Fruit fly (Drosophila melanogaster): ENCODE results near the gene CG46339.
A peak's percentile ranks its signal among the peaks of the same experiment; 100 is the strongest.

CG46339 gene

dm6 chr3R:26988412-26988981 is 72.9 kb downstream of the CG46339 start, which contains the start of gene CG31075 (continued):
- TF ChIP-seq slou (GFP tag; optimal IDR thresholded peaks at IDR 0.05) (peak; percentile 16), Sox100B (GFP tag; optimal IDR thresholded peaks at IDR 0.05) (no peak), Hr78 (GFP tag; optimal IDR thresholded peaks at IDR 0.05) (no peak), ap (GFP tag; IDR thresholded peaks at IDR 0.05) (peak; percentile 33), Hand (GFP tag; optimal IDR thresholded peaks at IDR 0.05) (no peak), NC2β (GFP tag; optimal IDR thresholded peaks at IDR 0.05) (no peak), BtbVII (GFP tag; optimal IDR thresholded peaks at IDR 0.05) (peak; percentile 36), HmgZ (tag; optimal IDR thresholded peaks at IDR 0.05) (peak; percentile 22), CG10565 (GFP tag; optimal IDR thresholded peaks at IDR 0.05) (no peak), amos (GFP tag; IDR thresholded peaks at IDR 0.05; ENCODE audit: partially characterized antibody) (no peak), Lim3 (GFP tag; IDR thresholded peaks at IDR 0.05) (no peak), CG34376 (GFP tag; optimal IDR thresholded peaks at IDR 0.05) (no peak), phol (tag; optimal IDR thresholded peaks at IDR 0.05) (peak; percentile 51), psq (GFP tag; optimal IDR thresholded peaks at IDR 0.05) (no peak), CG2199 (GFP tag; IDR thresholded peaks at IDR 0.05) (peak; percentile 46; the same call in 1 of the 3 replicates), en (GFP tag; optimal IDR thresholded peaks at IDR 0.05) (no peak), Myb (GFP tag; optimal IDR thresholded peaks at IDR 0.05) (no peak), az2 (GFP tag; optimal IDR thresholded peaks at IDR 0.05) (no peak), TFAM (GFP tag; optimal IDR thresholded peaks at IDR 0.05) (no peak), Atf6 (GFP tag; IDR thresholded peaks at IDR 0.05) (peak; percentile 77), Dip3 (GFP tag; optimal IDR thresholded peaks at IDR 0.05) (peak; percentile 23), CG34422 (GFP tag; IDR thresholded peaks at IDR 0.05) (peak; percentile 53; the same call in 1 of the 3 replicates), CG30020 (tag; optimal IDR thresholded peaks at IDR 0.05) (no peak), CG11504 (tag; optimal IDR thresholded peaks at IDR 0.05) (peak; percentile 70), wek (GFP tag; optimal IDR thresholded peaks at IDR 0.05) (no peak), Ada2b (GFP tag; IDR thresholded peaks at IDR 0.05) (peak; percentile 86), CG18764 (GFP tag; optimal IDR thresholded peaks at IDR 0.05) (no peak), CG42726 (GFP tag; IDR thresholded peaks at IDR 0.05; ENCODE audit: partially characterized antibody) (no peak), CG3847 (GFP tag; IDR thresholded peaks at IDR 0.05) (peak; percentile 59), pb (GFP tag; optimal IDR thresholded peaks at IDR 0.05) (no peak), CG2129 (GFP tag; IDR thresholded peaks at IDR 0.05; ENCODE audit: partially characterized antibody) (no peak), usp (GFP tag; optimal IDR thresholded peaks at IDR 0.05) (no peak), esg (GFP tag; conservative IDR thresholded peaks at IDR 0.05) (peak; percentile 29; the same call in 1 of the 2 replicates), Scr (GFP tag; IDR thresholded peaks at IDR 0.05; ENCODE audit: partially characterized antibody) (no peak), row (GFP tag; IDR thresholded peaks at IDR 0.05) (peak; percentile 79), CG10267 (tag; optimal IDR thresholded peaks at IDR 0.05) (peak; percentile 16), mam (GFP tag; optimal IDR thresholded peaks at IDR 0.05) (peak; percentile 32), CG6654 (GFP tag; optimal IDR thresholded peaks at IDR 0.05) (no peak), Lpt (GFP tag; optimal IDR thresholded peaks at IDR 0.05) (no peak), CG8089 (GFP tag; optimal IDR thresholded peaks at IDR 0.05) (no peak), CG8944 (GFP tag; optimal IDR thresholded peaks at IDR 0.05) (no peak), CG18011 (GFP tag; optimal IDR thresholded peaks at IDR 0.05) (no peak), sc (optimal IDR thresholded peaks at IDR 0.05) (no peak), sc (GFP tag; optimal IDR thresholded peaks at IDR 0.05) (no peak), CG5245 (GFP tag; optimal IDR thresholded peaks at IDR 0.05) (no peak), CG7963 (GFP tag; IDR thresholded peaks at IDR 0.05; ENCODE audit: partially characterized antibody) (no peak), Doc3 (GFP tag; IDR thresholded peaks at IDR 0.05; ENCODE audit: partially characterized antibody) (no peak), CG13624 (GFP tag; optimal IDR thresholded peaks at IDR 0.05) (no peak), Neu2 (GFP tag; optimal IDR thresholded peaks at IDR 0.05; ENCODE audit: borderline replicate concordance) (no peak), seq (GFP tag; IDR thresholded peaks at IDR 0.05) (peak; percentile 53), CG2202 (tag; optimal IDR thresholded peaks at IDR 0.05) (no peak)
